Worm (Caenorhabditis elegans) whole organism, young adult: ENCODE data around the gene ubxn-6.

Experiments
- D2030.7 ChIP-seq: fragments of 200-800 bp; sonication (Bioruptor generic); IDR thresholded peaks from 2 replicates; pipeline ENCODE4 v1.3.6; 2022; ENCODE audit warnings: missing genetic modification reagents, missing genetic modification characterization, missing compliant biosample characterization
- F10E7.11 ChIP-seq: sonication (generic microtip); optimal IDR thresholded peaks from 2 replicates; lab custom pipeline; 2017; ENCODE audit warnings: mild to moderate bottlenecking, missing genetic modification characterization, moderate library complexity, missing compliant biosample characterization
- F37B4.10 ChIP-seq: fragments of 200-800 bp; sonication (Bioruptor generic); IDR thresholded peaks from 2 replicates; pipeline ENCODE4 v1.3.6; 2022; ENCODE audit warnings: missing genetic modification characterization, missing compliant biosample characterization
- F49E8.2 ChIP-seq: sonication (generic microtip); optimal IDR thresholded peaks from 3 replicates; lab custom pipeline; 2017; ENCODE audit warnings: missing genetic modification characterization, mild to moderate bottlenecking, missing compliant biosample characterization, antibody characterized with exemption, moderate library complexity; ENCODE audit not compliant: insufficient read depth
- K11D2.4 ChIP-seq: fragments of 200-800 bp; sonication (Bioruptor generic); IDR thresholded peaks from 2 replicates; pipeline ENCODE4 v1.3.6; 2022; ENCODE audit warnings: missing genetic modification reagents, missing genetic modification characterization, missing compliant biosample characterization
- T07F8.4 ChIP-seq: sonication (generic microtip); optimal IDR thresholded peaks from 2 replicates; lab custom pipeline; 2016; ENCODE audit warnings: mild to moderate bottlenecking, missing genetic modification characterization, moderate library complexity, missing compliant biosample characterization
- Y67H2A.10 ChIP-seq: fragments of 200-800 bp; sonication (Bioruptor generic); conservative IDR thresholded peaks from 2 replicates; pipeline ENCODE4 v1.3.6; 2022; ENCODE audit warnings: missing genetic modification reagents, missing genetic modification characterization, missing compliant biosample characterization
- Y79H2A.3 ChIP-seq: fragments of 200-800 bp; sonication (Bioruptor generic); conservative IDR thresholded peaks from 2 replicates; pipeline ENCODE4 v1.3.6; 2022; ENCODE audit warnings: missing genetic modification reagents, missing genetic modification characterization, missing compliant biosample characterization
- akir-1 ChIP-seq: fragments of 200-800 bp; sonication (Bioruptor generic); optimal IDR thresholded peaks from 2 replicates; lab custom pipeline; 2018; ENCODE audit warnings: mild to moderate bottlenecking, missing genetic modification characterization, moderate library complexity, missing compliant biosample characterization
- ama-1 ChIP-seq, 3 experiments: fragments of 150-350 bp in 1 of 3; sonication (generic microtip) in 2 of 3; optimal IDR thresholded peaks; 2 replicates each; lab custom pipeline; 2014 to 2018; ENCODE audit warnings: missing biosample characterization in 2 of 3, missing genetic modification characterization in 2 of 3, missing genetic modification reagents in 2 of 3
- ccch-3 ChIP-seq: fragments of 200-800 bp; sonication (Bioruptor generic); optimal IDR thresholded peaks from 2 replicates; lab custom pipeline; 2018; ENCODE audit warnings: mild to moderate bottlenecking, missing genetic modification characterization, missing compliant biosample characterization
- cebp-1 ChIP-seq, 2 experiments: fragments of 200-800 bp in 1 of 2; sonication (Bioruptor generic) in 1 of 2; sonication (generic microtip) in 1 of 2; IDR thresholded peaks in 1 of 2; optimal IDR thresholded peaks in 1 of 2; 2 replicates each; pipeline versions ENCODE4 v1.3.6 to Lab custom; 2017 to 2022; ENCODE audit warnings: missing compliant biosample characterization in 2 of 2, missing genetic modification characterization in 2 of 2, mild to moderate bottlenecking in 1 of 2, missing genetic modification reagents in 1 of 2, moderate library complexity in 1 of 2
- cebp-2 ChIP-seq: fragments of 200-800 bp; sonication (Bioruptor generic); IDR thresholded peaks from 2 replicates; pipeline ENCODE4 v1.3.6; 2022; ENCODE audit warnings: missing genetic modification characterization, missing compliant biosample characterization
- ceh-100 ChIP-seq: fragments of 200-800 bp; sonication (Bioruptor generic); IDR thresholded peaks from 2 replicates; pipeline ENCODE4 v1.3.6; 2022; ENCODE audit warnings: missing genetic modification reagents, missing genetic modification characterization, missing compliant biosample characterization
- ceh-40 ChIP-seq: fragments of 200-800 bp; sonication (Bioruptor generic); IDR thresholded peaks from 2 replicates; pipeline ENCODE4 v1.3.6; 2022; ENCODE audit warnings: missing genetic modification characterization, missing compliant biosample characterization
- chd-7 ChIP-seq: sonication (generic microtip); optimal IDR thresholded peaks from 2 replicates; lab custom pipeline; 2016; ENCODE audit warnings: mild to moderate bottlenecking, missing genetic modification characterization, moderate library complexity, missing compliant biosample characterization
- dpl-1 ChIP-seq: fragments of 150-350 bp; optimal IDR thresholded peaks from 2 replicates; lab custom pipeline; 2014; ENCODE audit warnings: missing biosample characterization, missing genetic modification reagents, missing genetic modification characterization
- him-1 ChIP-seq: sonication (generic microtip); optimal IDR thresholded peaks from 2 replicates; lab custom pipeline; 2016; ENCODE audit warnings: missing genotype, missing genetic modification reagents, missing genetic modification characterization, missing compliant biosample characterization
- hlh-26 ChIP-seq: fragments of 200-800 bp; sonication (Bioruptor generic); conservative IDR thresholded peaks from 2 replicates; pipeline ENCODE4 v1.3.6; 2022; ENCODE audit warnings: missing genetic modification reagents, missing genetic modification characterization, missing compliant biosample characterization
- hmg-1.2 ChIP-seq: fragments of 200-800 bp; sonication (Bioruptor generic); IDR thresholded peaks from 2 replicates; pipeline ENCODE4 v1.3.6; 2022; ENCODE audit warnings: missing genetic modification reagents, missing genetic modification characterization, missing compliant biosample characterization
- hmg-20 ChIP-seq: fragments of 200-800 bp; sonication (Bioruptor generic); IDR thresholded peaks from 2 replicates; pipeline ENCODE4 v1.3.6; 2022; ENCODE audit warnings: missing genetic modification reagents, missing genetic modification characterization, missing compliant biosample characterization
- lag-1 ChIP-seq: fragments of 200-800 bp; sonication (Bioruptor generic); IDR thresholded peaks from 2 replicates; pipeline ENCODE4 v1.3.6; 2022; ENCODE audit warnings: missing genetic modification reagents, missing genetic modification characterization, missing compliant biosample characterization
- lin-35 ChIP-seq, 3 experiments: fragments of 150-350 bp in 2 of 3; sonication (generic microtip) in 1 of 3; optimal IDR thresholded peaks; 2 replicates each; lab custom pipeline; 2014 to 2018; ENCODE audit warnings: missing biosample characterization in 3 of 3, missing genetic modification characterization in 3 of 3, missing genetic modification reagents in 3 of 3
- madf-3 ChIP-seq: fragments of 200-800 bp; sonication (Bioruptor generic); IDR thresholded peaks from 2 replicates; pipeline ENCODE4 v1.3.6; 2022; ENCODE audit warnings: missing genetic modification reagents, missing genetic modification characterization, missing compliant biosample characterization
- mcd-1 ChIP-seq: fragments of 200-800 bp; sonication (Bioruptor generic); IDR thresholded peaks from 2 replicates; pipeline ENCODE4 v1.3.6; 2022; ENCODE audit warnings: missing genetic modification reagents, missing genetic modification characterization, missing compliant biosample characterization
- nfya-2 ChIP-seq: fragments of 200-800 bp; sonication (Bioruptor generic); IDR thresholded peaks from 2 replicates; pipeline ENCODE4 v1.3.6; 2022; ENCODE audit warnings: missing genetic modification reagents, missing genetic modification characterization, missing compliant biosample characterization
- nfyb-1 ChIP-seq: fragments of 200-800 bp; sonication (Bioruptor generic); IDR thresholded peaks from 2 replicates; pipeline ENCODE4 v1.3.6; 2022; ENCODE audit warnings: missing genetic modification reagents, missing genetic modification characterization, missing compliant biosample characterization
- nhr-120 ChIP-seq: fragments of 200-800 bp; sonication (Bioruptor generic); IDR thresholded peaks from 2 replicates; pipeline ENCODE4 v1.3.6; 2022; ENCODE audit warnings: missing genetic modification characterization, missing compliant biosample characterization
- nhr-179 ChIP-seq: sonication (generic microtip); optimal IDR thresholded peaks from 2 replicates; lab custom pipeline; 2016; ENCODE audit warnings: mild to moderate bottlenecking, missing genetic modification characterization, missing compliant biosample characterization
- nhr-80 ChIP-seq: sonication (generic microtip); optimal IDR thresholded peaks from 2 replicates; lab custom pipeline; 2016; ENCODE audit warnings: missing genetic modification characterization, missing compliant biosample characterization
- pha-4 ChIP-seq: fragments of 150-350 bp; sonication (generic microtip); optimal IDR thresholded peaks from 2 replicates; lab custom pipeline; 2014; ENCODE audit warnings: missing biosample characterization, missing genetic modification reagents, missing genetic modification characterization
- sdz-38 ChIP-seq: sonication (generic microtip); optimal IDR thresholded peaks from 2 replicates; lab custom pipeline; 2016; ENCODE audit warnings: missing genotype, missing genetic modification characterization, missing compliant biosample characterization
- sea-2 ChIP-seq: fragments of 200-800 bp; sonication (Bioruptor generic); IDR thresholded peaks from 2 replicates; pipeline ENCODE4 v1.3.6; 2022; ENCODE audit warnings: missing genetic modification characterization, missing compliant biosample characterization
- snpc-1.1 ChIP-seq: sonication (generic microtip); optimal IDR thresholded peaks from 2 replicates; lab custom pipeline; 2017; ENCODE audit warnings: missing genetic modification characterization, mild to moderate bottlenecking, missing compliant biosample characterization, antibody characterized with exemption, moderate library complexity, missing genotype, missing genetic modification reagents; ENCODE audit not compliant: insufficient read depth
- unc-130 ChIP-seq: sonication (generic microtip); optimal IDR thresholded peaks from 2 replicates; lab custom pipeline; 2016; ENCODE audit warnings: missing genetic modification reagents, missing genetic modification characterization, missing compliant biosample characterization
- unc-62 ChIP-seq: fragments of 150-350 bp; optimal IDR thresholded peaks from 2 replicates; lab custom pipeline; 2014; ENCODE audit warnings: missing biosample characterization, missing genetic modification reagents, missing genetic modification characterization
- xnd-1 ChIP-seq: sonication (generic microtip); optimal IDR thresholded peaks from 2 replicates; lab custom pipeline; 2016; ENCODE audit warnings: missing genotype, missing genetic modification reagents, missing genetic modification characterization, missing compliant biosample characterization
- zim-3 ChIP-seq: sonication (generic microtip); optimal IDR thresholded peaks from 2 replicates; lab custom pipeline; 2017; ENCODE audit warnings: mild to moderate bottlenecking, missing genetic modification characterization, moderate library complexity, missing compliant biosample characterization
- ztf-25 ChIP-seq: fragments of 200-800 bp; sonication (Bioruptor generic); IDR thresholded peaks from 2 replicates; pipeline ENCODE4 v1.3.6; 2022; ENCODE audit warnings: missing genetic modification reagents, missing genetic modification characterization, missing compliant biosample characterization
- ztf-26 ChIP-seq: sonication (generic microtip); optimal IDR thresholded peaks from 2 replicates; lab custom pipeline; 2017; ENCODE audit warnings: missing genetic modification characterization, missing compliant biosample characterization
- ztf-3 ChIP-seq: fragments of 200-800 bp; sonication (Bioruptor generic); optimal IDR thresholded peaks from 2 replicates; lab custom pipeline; 2018; ENCODE audit warnings: mild to moderate bottlenecking, missing genetic modification characterization, missing compliant biosample characterization

The ubxn-6 gene

DNA sequence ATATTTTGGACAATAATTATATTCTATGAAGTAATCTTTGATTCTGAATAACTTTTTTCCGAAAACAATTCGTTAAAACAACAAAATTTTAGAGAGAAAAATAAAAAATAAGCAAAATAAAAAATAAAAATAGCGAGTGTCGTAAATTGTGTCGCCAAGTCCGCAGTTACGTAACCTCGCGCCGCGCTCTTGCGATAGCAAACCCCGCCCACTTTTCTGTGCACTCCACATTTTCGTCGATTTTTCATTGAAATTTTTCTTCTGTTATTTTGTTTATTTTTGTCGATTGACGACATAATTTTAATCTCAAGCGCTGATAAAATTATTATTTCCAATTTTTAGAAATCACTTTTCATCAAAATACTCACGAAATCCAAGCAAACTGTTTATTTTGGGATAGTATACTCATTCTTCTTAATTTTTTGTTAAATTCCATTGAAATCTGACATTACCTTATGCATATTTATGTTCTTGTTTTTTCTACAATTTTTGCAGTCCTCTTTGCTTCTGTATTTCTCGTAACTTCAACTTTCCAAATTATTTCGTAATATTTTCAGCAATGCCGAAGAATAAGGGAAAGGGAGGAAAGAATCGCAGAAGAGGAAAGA, 1.2 kb upstream of the ubxn-6 start, which contains the start of gene eif-1.A (continued):
- TF ChIP-seq akir-1 (GFP tag; lab: Kevin White, UChicago) (no peak), zim-3 (no peak), ama-1 (optimal IDR thresholded peaks at IDR 0.05; lab: Kevin White, UChicago) (no peak), ama-1 (GFP tag; optimal IDR thresholded peaks at IDR 0.05; lab: Kevin White, UChicago) (no peak), nfya-2 (GFP tag; lab: Robert Waterston, UW) (no peak), madf-3 (GFP tag; lab: Robert Waterston, UW) (no peak), lag-1 (GFP tag; lab: Robert Waterston, UW) (no peak), nhr-179 (tag; lab: Kevin White, UChicago) (no peak), Y67H2A.10 (GFP tag; lab: Robert Waterston, UW) (no peak), F49E8.2 (tag; lab: Kevin White, UChicago) (peak; percentile 6), dpl-1 (GFP tag; lab: Kevin White, UChicago) (peak; percentile 18), ztf-3 (GFP tag; lab: Kevin White, UChicago) (no peak), nfyb-1 (GFP tag; lab: Robert Waterston, UW) (no peak), ceh-100 (GFP tag; lab: Robert Waterston, UW) (no peak), sdz-38 (no peak), nhr-80 (tag; lab: Kevin White, UChicago) (no peak), mcd-1 (peak; percentile 65), sea-2 (GFP tag; lab: Robert Waterston, UW) (no peak), ccch-3 (GFP tag; lab: Kevin White, UChicago) (no peak), chd-7 (tag; lab: Kevin White, UChicago) (no peak), hmg-1.2 (GFP tag; lab: Robert Waterston, UW) (peak; percentile 22; the same call in 1 of the 2 replicates), xnd-1 (no peak), F37B4.10 (GFP tag; lab: Robert Waterston, UW) (no peak), hlh-26 (GFP tag; lab: Robert Waterston, UW) (no peak), hmg-20 (GFP tag; lab: Robert Waterston, UW) (no peak), Y79H2A.3 (GFP tag; lab: Robert Waterston, UW) (no peak), nhr-120 (GFP tag; lab: Robert Waterston, UW) (no peak), unc-62 (GFP tag; lab: Kevin White, UChicago) (no peak), F10E7.11 (tag; lab: Kevin White, UChicago) (no peak), D2030.7 (GFP tag; lab: Robert Waterston, UW) (peak; percentile 46; the same call in 1 of the 2 replicates), unc-130 (GFP tag; lab: Kevin White, UChicago) (no peak), him-1 (tag; lab: Kevin White, UChicago) (no peak), ztf-26 (tag; lab: Kevin White, UChicago) (no peak), cebp-2 (GFP tag; lab: Robert Waterston, UW) (no peak), pha-4 (no peak), K11D2.4 (GFP tag; lab: Robert Waterston, UW) (no peak), ceh-40 (GFP tag; lab: Robert Waterston, UW) (no peak), T07F8.4 (tag; lab: Kevin White, UChicago) (no peak)

DNA sequence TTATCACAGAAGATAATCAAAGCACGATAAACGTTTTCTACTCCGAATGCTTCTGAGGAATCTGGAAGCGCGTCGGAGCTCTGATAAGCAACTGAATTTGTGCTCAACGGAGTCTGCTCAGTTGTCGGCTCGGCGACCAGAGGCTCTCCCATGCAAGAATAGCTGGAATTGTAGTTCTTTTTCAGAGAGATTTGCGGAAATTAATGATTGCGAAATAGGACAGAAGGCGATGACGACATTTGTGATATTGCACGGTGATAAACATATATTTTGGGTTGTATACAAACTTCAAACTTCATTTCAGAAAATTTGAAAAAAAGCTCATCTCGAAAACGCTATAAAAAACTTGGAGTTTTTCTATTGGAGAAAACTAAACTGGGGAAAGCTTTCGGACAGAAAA, 516 bp upstream of the ubxn-6 start, which contains the start of gene H06H21.37:
H06H21.37 (minus strand) TSS at position 162 of the 400 bp plus-strand sequence.
- no peak for TF ChIP-seq Y67H2A.10 (GFP tag; lab: Robert Waterston, UW)
- TF ChIP-seq ztf-25 (GFP tag; lab: Robert Waterston, UW), result 0 out of 2 replicates have a peak, but pooled peaks have one; percentile 10
- TF ChIP-seq snpc-1.1, result no peak
- TF ChIP-seq cebp-1 (GFP tag; IDR thresholded peaks at IDR 0.05; lab: Robert Waterston, UW), result peak; percentile 59; the same call in 1 of the 2 replicates
- peak; percentile 87 for TF ChIP-seq cebp-1 (tag; optimal IDR thresholded peaks at IDR 0.05; lab: Kevin White, UChicago)
- TF ChIP-seq lin-35 (GFP tag; optimal IDR thresholded peaks at IDR 0.05; lab: Kevin White, UChicago), result no peak
